Worm (Caenorhabditis elegans) whole organism, L2 larva: Measurements from ENCODE around the gene Y39A1A.20.

Source experiments
- C34F6.9 ChIP-seq: fragments of 150-350 bp; optimal IDR thresholded peaks from 2 replicates; lab custom pipeline; 2014; ENCODE audit warnings: missing biosample characterization, missing genetic modification characterization
- F13H6.1 ChIP-seq: sonication (generic microtip); optimal IDR thresholded peaks from 2 replicates; lab custom pipeline; 2016; ENCODE audit warnings: missing genetic modification characterization, missing compliant biosample characterization
- Y55F3AM.14 ChIP-seq: fragments of 200-800 bp; sonication (Bioruptor generic); optimal IDR thresholded peaks from 2 replicates; lab custom pipeline; 2018; ENCODE audit warnings: mild to moderate bottlenecking, missing genetic modification characterization, missing compliant biosample characterization
- ZK546.5 ChIP-seq: sonication (generic microtip); optimal IDR thresholded peaks from 2 replicates; lab custom pipeline; 2017; ENCODE audit warnings: missing biosample characterization, missing genetic modification characterization
- aly-2 ChIP-seq: fragments of 150-350 bp; optimal IDR thresholded peaks from 2 replicates; lab custom pipeline; 2014; ENCODE audit warnings: missing biosample characterization, missing genetic modification characterization
- ama-1 ChIP-seq: fragments of 150-350 bp; optimal IDR thresholded peaks from 2 replicates; lab custom pipeline; 2018; ENCODE audit warnings: inconsistent platforms
- blmp-1 ChIP-seq: sonication (generic microtip); optimal IDR thresholded peaks from 2 replicates; lab custom pipeline; 2017; ENCODE audit warnings: missing genetic modification characterization, mild to moderate bottlenecking, missing compliant biosample characterization, antibody characterized with exemption, moderate library complexity; ENCODE audit not compliant: insufficient read depth
- ceh-16 ChIP-seq: fragments of 150-350 bp; optimal IDR thresholded peaks from 2 replicates; lab custom pipeline; 2014; ENCODE audit warnings: missing biosample characterization, missing genetic modification characterization
- ceh-82 ChIP-seq: fragments of 150-350 bp; optimal IDR thresholded peaks from 2 replicates; lab custom pipeline; 2014; ENCODE audit warnings: missing biosample characterization, missing genetic modification characterization
- crh-2 ChIP-seq: sonication (generic microtip); optimal IDR thresholded peaks from 2 replicates; lab custom pipeline; 2017; ENCODE audit warnings: missing biosample characterization, missing genetic modification characterization
- dmd-4 ChIP-seq: sonication (generic microtip); optimal IDR thresholded peaks from 2 replicates; lab custom pipeline; 2017; ENCODE audit warnings: missing biosample characterization, missing genetic modification characterization
- egl-27 ChIP-seq: sonication (generic microtip); optimal IDR thresholded peaks from 3 replicates; lab custom pipeline; 2017; ENCODE audit warnings: missing biosample characterization, missing genetic modification reagents, missing genetic modification characterization
- elt-1 ChIP-seq: fragments of 150-350 bp; optimal IDR thresholded peaks from 2 replicates; lab custom pipeline; 2014; ENCODE audit warnings: missing biosample characterization, missing genetic modification characterization
- elt-3 ChIP-seq: sonication (generic microtip); optimal IDR thresholded peaks from 2 replicates; lab custom pipeline; 2017; ENCODE audit warnings: missing biosample characterization, missing genetic modification characterization
- fos-1 ChIP-seq: fragments of 150-350 bp; optimal IDR thresholded peaks from 2 replicates; lab custom pipeline; 2014; ENCODE audit warnings: missing biosample characterization, missing genetic modification characterization
- gmeb-1 ChIP-seq: fragments of 150-350 bp; optimal IDR thresholded peaks from 2 replicates; lab custom pipeline; 2014; ENCODE audit warnings: missing biosample characterization, missing genetic modification characterization
- lin-11 ChIP-seq: fragments of 150-350 bp; sonication (generic microtip); optimal IDR thresholded peaks from 2 replicates; lab custom pipeline; 2014; ENCODE audit warnings: missing biosample characterization, missing genetic modification characterization, inconsistent platforms, mixed read lengths
- lin-13 ChIP-seq: fragments of 150-350 bp; optimal IDR thresholded peaks from 2 replicates; lab custom pipeline; 2014; ENCODE audit warnings: missing biosample characterization, missing genetic modification reagents, missing genetic modification characterization
- lin-39 ChIP-seq: fragments of 150-350 bp; optimal IDR thresholded peaks from 2 replicates; lab custom pipeline; 2014; ENCODE audit warnings: missing biosample characterization, missing genetic modification reagents, missing genetic modification characterization
- lsy-2 ChIP-seq, 2 experiments: fragments of 150-350 bp in 1 of 2; sonication (generic microtip) in 1 of 2; optimal IDR thresholded peaks; 2 replicates each; lab custom pipeline; 2014 to 2017; ENCODE audit warnings: missing biosample characterization in 2 of 2, missing genetic modification characterization in 2 of 2
- mab-5 ChIP-seq: fragments of 150-350 bp; optimal IDR thresholded peaks from 2 replicates; lab custom pipeline; 2014; ENCODE audit warnings: missing biosample characterization, missing genetic modification characterization
- mbf-1 ChIP-seq: sonication (generic microtip); optimal IDR thresholded peaks from 2 replicates; lab custom pipeline; 2017; ENCODE audit warnings: missing biosample characterization, missing genetic modification characterization
- mdl-1 ChIP-seq, 2 experiments: fragments of 150-350 bp in 1 of 2; sonication (generic microtip) in 1 of 2; optimal IDR thresholded peaks; 2 replicates each; lab custom pipeline; 2017; ENCODE audit warnings: missing biosample characterization in 2 of 2, missing genetic modification characterization in 2 of 2
- nhr-10 ChIP-seq: sonication (generic microtip); optimal IDR thresholded peaks from 2 replicates; lab custom pipeline; 2017; ENCODE audit warnings: missing biosample characterization, missing genetic modification characterization
- nhr-11 ChIP-seq: fragments of 150-350 bp; optimal IDR thresholded peaks from 2 replicates; lab custom pipeline; 2014; ENCODE audit warnings: missing biosample characterization, missing genetic modification characterization
- nhr-12 ChIP-seq: fragments of 150-350 bp; optimal IDR thresholded peaks from 2 replicates; lab custom pipeline; 2014; ENCODE audit warnings: missing biosample characterization, missing genetic modification characterization
- nhr-129 ChIP-seq: fragments of 150-350 bp; optimal IDR thresholded peaks from 2 replicates; lab custom pipeline; 2014; ENCODE audit warnings: missing biosample characterization, missing genetic modification characterization
- nhr-21 ChIP-seq: fragments of 150-350 bp; optimal IDR thresholded peaks from 2 replicates; lab custom pipeline; 2014; ENCODE audit warnings: missing biosample characterization, missing genetic modification characterization
- nhr-23 ChIP-seq: fragments of 150-350 bp; optimal IDR thresholded peaks from 2 replicates; lab custom pipeline; 2014; ENCODE audit warnings: missing biosample characterization, missing genetic modification reagents, missing genetic modification characterization
- nhr-237 ChIP-seq: fragments of 150-350 bp; optimal IDR thresholded peaks from 2 replicates; lab custom pipeline; 2014; ENCODE audit warnings: missing biosample characterization, missing genetic modification characterization
- nhr-6 ChIP-seq: fragments of 150-350 bp; optimal IDR thresholded peaks from 2 replicates; lab custom pipeline; 2014; ENCODE audit warnings: missing biosample characterization, missing genetic modification characterization
- nhr-77 ChIP-seq: fragments of 150-350 bp; optimal IDR thresholded peaks from 2 replicates; lab custom pipeline; 2014; ENCODE audit warnings: missing biosample characterization, missing genetic modification characterization
- peb-1 ChIP-seq: fragments of 150-350 bp; optimal IDR thresholded peaks from 2 replicates; lab custom pipeline; 2014; ENCODE audit warnings: missing biosample characterization, missing genetic modification characterization
- sem-4 ChIP-seq: fragments of 150-350 bp; optimal IDR thresholded peaks from 2 replicates; lab custom pipeline; 2014; ENCODE audit warnings: missing biosample characterization, missing genetic modification reagents, missing genetic modification characterization
- skn-1 ChIP-seq: sonication (generic microtip); optimal IDR thresholded peaks from 2 replicates; lab custom pipeline; 2017; ENCODE audit warnings: missing biosample characterization, missing genetic modification characterization
- sma-3 ChIP-seq: sonication (generic microtip); optimal IDR thresholded peaks from 2 replicates; lab custom pipeline; 2016; ENCODE audit warnings: missing genetic modification reagents, missing genetic modification characterization, missing compliant biosample characterization
- sma-9 ChIP-seq, 2 experiments: fragments of 150-350 bp in 1 of 2; sonication (generic microtip) in 1 of 2; optimal IDR thresholded peaks; 2 replicates each; lab custom pipeline; 2014 to 2016; ENCODE audit warnings: missing genetic modification characterization in 2 of 2, mild to moderate bottlenecking in 1 of 2, missing biosample characterization in 1 of 2, missing compliant biosample characterization in 1 of 2, missing genetic modification reagents in 1 of 2, moderate library complexity in 1 of 2
- snpc-4 ChIP-seq: fragments of 150-350 bp; optimal IDR thresholded peaks from 2 replicates; lab custom pipeline; 2014; ENCODE audit warnings: missing biosample characterization, missing genetic modification characterization
- unc-39 ChIP-seq: fragments of 150-350 bp; optimal IDR thresholded peaks from 2 replicates; lab custom pipeline; 2014; ENCODE audit warnings: missing biosample characterization, missing genetic modification characterization
- unc-55 ChIP-seq: fragments of 150-350 bp; sonication (generic microtip); optimal IDR thresholded peaks from 3 replicates; lab custom pipeline; 2014; ENCODE audit warnings: missing biosample characterization, missing genetic modification reagents, missing genetic modification characterization
- unc-62 ChIP-seq: fragments of 150-350 bp; optimal IDR thresholded peaks from 2 replicates; lab custom pipeline; 2014; ENCODE audit warnings: missing biosample characterization, missing genetic modification reagents, missing genetic modification characterization
- zag-1 ChIP-seq: fragments of 150-350 bp; optimal IDR thresholded peaks from 2 replicates; lab custom pipeline; 2014; ENCODE audit warnings: missing biosample characterization, missing genetic modification characterization
- ztf-1 ChIP-seq: fragments of 200-800 bp; sonication (Bioruptor generic); conservative IDR thresholded peaks from 2 replicates; pipeline ENCODE4 v1.3.6; 2022; ENCODE audit warnings: missing genetic modification characterization, missing compliant biosample characterization
- ztf-11 ChIP-seq: sonication (generic microtip); optimal IDR thresholded peaks from 2 replicates; lab custom pipeline; 2017; ENCODE audit warnings: missing biosample characterization, missing genetic modification characterization
- ztf-4 ChIP-seq: fragments of 150-350 bp; optimal IDR thresholded peaks from 2 replicates; lab custom pipeline; 2014; ENCODE audit warnings: missing biosample characterization, missing genetic modification characterization

Gene Y39A1A.20

ce11 chrIII:10708484-10708883 lies 8.1 kb upstream of the Y39A1A.20 start:
- TF ChIP-seq nhr-129 (tag; lab: Kevin White, UChicago), result no peak
- TF ChIP-seq lin-11, result no peak
- TF ChIP-seq unc-55, result no peak
- TF ChIP-seq snpc-4 (tag; lab: Kevin White, UChicago), result no peak
- TF ChIP-seq mab-5 (tag; lab: Kevin White, UChicago), result no peak
- TF ChIP-seq egl-27 (tag; lab: Kevin White, UChicago), result no peak
- no peak for TF ChIP-seq skn-1
- TF ChIP-seq ztf-1 (GFP tag; lab: Robert Waterston, UW), result no peak
- TF ChIP-seq Y55F3AM.14, result no peak
- TF ChIP-seq nhr-237 (tag; lab: Kevin White, UChicago), result no peak
- no peak for TF ChIP-seq gmeb-1 (tag; lab: Kevin White, UChicago)

- TF ChIP-seq nhr-129 (tag; lab: Kevin White, UChicago), result no peak
- TF ChIP-seq skn-1, result no peak
- no peak for TF ChIP-seq ama-1 (lab: Kevin White, UChicago)
- no peak for TF ChIP-seq unc-62 (GFP tag; lab: Kevin White, UChicago)
- TF ChIP-seq sma-9 (GFP tag; optimal IDR thresholded peaks at IDR 0.05; lab: Kevin White, UChicago), result no peak
- TF ChIP-seq sma-9 (tag; optimal IDR thresholded peaks at IDR 0.05; lab: Kevin White, UChicago), result no peak
- no peak for TF ChIP-seq fos-1
- no peak for TF ChIP-seq ceh-16 (tag; lab: Kevin White, UChicago)
- TF ChIP-seq lsy-2 (tag; optimal IDR thresholded peaks at IDR 0.05; lab: Kevin White, UChicago), result no peak
- TF ChIP-seq elt-1 (tag; lab: Kevin White, UChicago), result no peak
- no peak for TF ChIP-seq elt-3 (tag; lab: Kevin White, UChicago)
- no peak for TF ChIP-seq ceh-82
- no peak for TF ChIP-seq zag-1 (tag; lab: Kevin White, UChicago)
- no peak for TF ChIP-seq nhr-6 (tag; lab: Kevin White, UChicago)
- TF ChIP-seq ztf-11 (tag; lab: Kevin White, UChicago), result no peak
- no peak for TF ChIP-seq unc-55
- TF ChIP-seq mab-5 (tag; lab: Kevin White, UChicago), result no peak
- no peak for TF ChIP-seq ztf-1 (GFP tag; lab: Robert Waterston, UW)
- TF ChIP-seq mbf-1 (tag; lab: Kevin White, UChicago), result no peak
Observed at ce11 chrIII:10707461-10707860, 7.1 kb upstream of the Y39A1A.20 start, which contains the start of gene mrpl-12. Gene mrpl-12 (plus strand): TSS chrIII:10707761.

ce11 chrIII:10706972-10707438 lies 6.6 kb upstream of the Y39A1A.20 start, which contains the start of the genes Y39A1A.21 and Y39A1A.22:
Gene Y39A1A.21 (minus strand): TSS chrIII:10707022.
Gene Y39A1A.22 (minus strand): TSS chrIII:10707028.
- TF ChIP-seq aly-2 (tag; lab: Kevin White, UChicago) (no peak), mdl-1 (tag; optimal IDR thresholded peaks at IDR 0.05; lab: Kevin White, UChicago) (peak in 1 of 2 experiments; percentile 12), elt-1 (tag; lab: Kevin White, UChicago) (no peak), nhr-237 (tag; lab: Kevin White, UChicago) (no peak), skn-1 (no peak), egl-27 (tag; lab: Kevin White, UChicago) (peak; percentile 29), ceh-82 (peak; percentile 41), lin-11 (peak; percentile 41), Y55F3AM.14 (no peak), blmp-1 (tag; lab: Kevin White, UChicago) (no peak), sem-4 (tag; lab: Kevin White, UChicago) (no peak), ama-1 (lab: Kevin White, UChicago) (no peak), peb-1 (tag; lab: Kevin White, UChicago) (no peak), lin-13 (peak; percentile 78), F13H6.1 (tag; lab: Kevin White, UChicago) (peak; percentile 78), dmd-4 (tag; lab: Kevin White, UChicago) (peak; percentile 10), unc-39 (tag; lab: Kevin White, UChicago) (no peak), ceh-16 (tag; lab: Kevin White, UChicago) (no peak), zag-1 (tag; lab: Kevin White, UChicago) (peak; percentile 34), nhr-77 (tag; lab: Kevin White, UChicago) (no peak), nhr-12 (tag; lab: Kevin White, UChicago) (no peak), mab-5 (tag; lab: Kevin White, UChicago) (peak; percentile 59), crh-2 (peak; percentile 80), nhr-129 (tag; lab: Kevin White, UChicago) (peak; percentile 62), lin-39 (tag; lab: Kevin White, UChicago) (no peak), fos-1 (peak; percentile 74), nhr-10 (tag; lab: Kevin White, UChicago) (no peak), nhr-23 (no peak), ztf-4 (tag; lab: Kevin White, UChicago) (no peak), ztf-1 (GFP tag; lab: Robert Waterston, UW) (no peak), nhr-21 (tag; lab: Kevin White, UChicago) (peak; percentile 62), ZK546.5 (tag; lab: Kevin White, UChicago) (no peak), sma-9 (GFP tag; optimal IDR thresholded peaks at IDR 0.05; lab: Kevin White, UChicago) (no peak), sma-9 (tag; optimal IDR thresholded peaks at IDR 0.05; lab: Kevin White, UChicago) (no peak), nhr-11 (no peak), elt-3 (tag; lab: Kevin White, UChicago) (no peak), lsy-2 (tag; optimal IDR thresholded peaks at IDR 0.05; lab: Kevin White, UChicago) (peak; percentile 84 to 90), snpc-4 (tag; lab: Kevin White, UChicago) (no peak), ztf-11 (tag; lab: Kevin White, UChicago) (no peak), unc-62 (GFP tag; lab: Kevin White, UChicago) (no peak), sma-3 (GFP tag; lab: Kevin White, UChicago) (peak; percentile 71), gmeb-1 (tag; lab: Kevin White, UChicago) (peak; percentile 85), nhr-6 (tag; lab: Kevin White, UChicago) (peak; percentile 41), unc-55 (peak; percentile 88), C34F6.9 (tag; lab: Kevin White, UChicago) (peak; percentile 95)
